Worm (Caenorhabditis elegans) whole organism, L2 larva: ENCODE data around the gene C43D7.4.

Source experiments
- C34F6.9 ChIP-seq: fragments of 150-350 bp; optimal IDR thresholded peaks from 2 replicates; lab custom pipeline; 2014; ENCODE audit warnings: missing biosample characterization, missing genetic modification characterization
- Y55F3AM.14 ChIP-seq: fragments of 200-800 bp; sonication (Bioruptor generic); optimal IDR thresholded peaks from 2 replicates; lab custom pipeline; 2018; ENCODE audit warnings: mild to moderate bottlenecking, missing genetic modification characterization, missing compliant biosample characterization
- alr-1 ChIP-seq: fragments of 150-350 bp; optimal IDR thresholded peaks from 2 replicates; lab custom pipeline; 2014; ENCODE audit warnings: missing biosample characterization, missing genetic modification characterization
- aly-2 ChIP-seq: fragments of 150-350 bp; optimal IDR thresholded peaks from 2 replicates; lab custom pipeline; 2014; ENCODE audit warnings: missing biosample characterization, missing genetic modification characterization
- blmp-1 ChIP-seq: sonication (generic microtip); optimal IDR thresholded peaks from 2 replicates; lab custom pipeline; 2017; ENCODE audit warnings: missing genetic modification characterization, mild to moderate bottlenecking, missing compliant biosample characterization, antibody characterized with exemption, moderate library complexity; ENCODE audit not compliant: insufficient read depth
- ceh-16 ChIP-seq: fragments of 150-350 bp; optimal IDR thresholded peaks from 2 replicates; lab custom pipeline; 2014; ENCODE audit warnings: missing biosample characterization, missing genetic modification characterization
- crh-2 ChIP-seq: sonication (generic microtip); optimal IDR thresholded peaks from 2 replicates; lab custom pipeline; 2017; ENCODE audit warnings: missing biosample characterization, missing genetic modification characterization
- dmd-4 ChIP-seq: sonication (generic microtip); optimal IDR thresholded peaks from 2 replicates; lab custom pipeline; 2017; ENCODE audit warnings: missing biosample characterization, missing genetic modification characterization
- egl-27 ChIP-seq: sonication (generic microtip); optimal IDR thresholded peaks from 3 replicates; lab custom pipeline; 2017; ENCODE audit warnings: missing biosample characterization, missing genetic modification reagents, missing genetic modification characterization
- gmeb-1 ChIP-seq: fragments of 150-350 bp; optimal IDR thresholded peaks from 2 replicates; lab custom pipeline; 2014; ENCODE audit warnings: missing biosample characterization, missing genetic modification characterization
- lin-13 ChIP-seq: fragments of 150-350 bp; optimal IDR thresholded peaks from 2 replicates; lab custom pipeline; 2014; ENCODE audit warnings: missing biosample characterization, missing genetic modification reagents, missing genetic modification characterization
- lin-39 ChIP-seq: fragments of 150-350 bp; optimal IDR thresholded peaks from 2 replicates; lab custom pipeline; 2014; ENCODE audit warnings: missing biosample characterization, missing genetic modification reagents, missing genetic modification characterization
- mab-5 ChIP-seq: fragments of 150-350 bp; optimal IDR thresholded peaks from 2 replicates; lab custom pipeline; 2014; ENCODE audit warnings: missing biosample characterization, missing genetic modification characterization
- nhr-10 ChIP-seq: sonication (generic microtip); optimal IDR thresholded peaks from 2 replicates; lab custom pipeline; 2017; ENCODE audit warnings: missing biosample characterization, missing genetic modification characterization
- nhr-12 ChIP-seq: fragments of 150-350 bp; optimal IDR thresholded peaks from 2 replicates; lab custom pipeline; 2014; ENCODE audit warnings: missing biosample characterization, missing genetic modification characterization
- nhr-129 ChIP-seq: fragments of 150-350 bp; optimal IDR thresholded peaks from 2 replicates; lab custom pipeline; 2014; ENCODE audit warnings: missing biosample characterization, missing genetic modification characterization
- nhr-237 ChIP-seq: fragments of 150-350 bp; optimal IDR thresholded peaks from 2 replicates; lab custom pipeline; 2014; ENCODE audit warnings: missing biosample characterization, missing genetic modification characterization
- nhr-6 ChIP-seq: fragments of 150-350 bp; optimal IDR thresholded peaks from 2 replicates; lab custom pipeline; 2014; ENCODE audit warnings: missing biosample characterization, missing genetic modification characterization
- nhr-77 ChIP-seq: fragments of 150-350 bp; optimal IDR thresholded peaks from 2 replicates; lab custom pipeline; 2014; ENCODE audit warnings: missing biosample characterization, missing genetic modification characterization
- sem-4 ChIP-seq: fragments of 150-350 bp; optimal IDR thresholded peaks from 2 replicates; lab custom pipeline; 2014; ENCODE audit warnings: missing biosample characterization, missing genetic modification reagents, missing genetic modification characterization
- sma-3 ChIP-seq: sonication (generic microtip); optimal IDR thresholded peaks from 2 replicates; lab custom pipeline; 2016; ENCODE audit warnings: missing genetic modification reagents, missing genetic modification characterization, missing compliant biosample characterization
- unc-39 ChIP-seq: fragments of 150-350 bp; optimal IDR thresholded peaks from 2 replicates; lab custom pipeline; 2014; ENCODE audit warnings: missing biosample characterization, missing genetic modification characterization
- zag-1 ChIP-seq: fragments of 150-350 bp; optimal IDR thresholded peaks from 2 replicates; lab custom pipeline; 2014; ENCODE audit warnings: missing biosample characterization, missing genetic modification characterization
- ztf-11 ChIP-seq: sonication (generic microtip); optimal IDR thresholded peaks from 2 replicates; lab custom pipeline; 2017; ENCODE audit warnings: missing biosample characterization, missing genetic modification characterization

Gene C43D7.4

ce11 chrV:19282314-19282713 is 40.0 kb downstream of the C43D7.4 start, which contains the start of gene fbxb-117 (continued):
- TF ChIP-seq alr-1 (tag; lab: Kevin White, UChicago): no peak

DNA sequence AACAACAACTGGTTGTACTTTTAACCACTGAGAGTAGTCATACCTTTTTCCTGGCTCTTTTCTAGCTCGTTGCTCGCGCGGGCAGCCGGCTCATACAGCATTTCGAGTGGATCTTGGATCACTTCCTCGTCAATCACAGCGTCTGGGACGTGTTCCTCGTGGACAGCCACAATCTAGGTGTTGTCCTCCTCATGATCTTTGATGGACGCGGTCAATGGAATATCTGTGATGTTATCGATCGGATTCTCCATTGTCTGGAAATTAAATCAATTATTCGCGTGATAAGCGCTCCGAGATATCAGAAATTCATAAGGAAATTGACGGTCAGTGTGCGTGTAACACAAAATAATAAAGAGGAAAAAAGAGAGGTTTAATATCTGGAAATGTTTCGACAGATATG is 42.4 kb downstream of the C43D7.4 start, which contains the start of gene F21D9.8:
Gene F21D9.8 (minus strand): TSS at position 101 of the 400 bp plus-strand sequence.
- TF ChIP-seq sem-4 (tag; lab: Kevin White, UChicago) (no peak), nhr-6 (tag; lab: Kevin White, UChicago) (no peak), lin-13 (GFP tag; lab: Kevin White, UChicago) (no peak)

DNA sequence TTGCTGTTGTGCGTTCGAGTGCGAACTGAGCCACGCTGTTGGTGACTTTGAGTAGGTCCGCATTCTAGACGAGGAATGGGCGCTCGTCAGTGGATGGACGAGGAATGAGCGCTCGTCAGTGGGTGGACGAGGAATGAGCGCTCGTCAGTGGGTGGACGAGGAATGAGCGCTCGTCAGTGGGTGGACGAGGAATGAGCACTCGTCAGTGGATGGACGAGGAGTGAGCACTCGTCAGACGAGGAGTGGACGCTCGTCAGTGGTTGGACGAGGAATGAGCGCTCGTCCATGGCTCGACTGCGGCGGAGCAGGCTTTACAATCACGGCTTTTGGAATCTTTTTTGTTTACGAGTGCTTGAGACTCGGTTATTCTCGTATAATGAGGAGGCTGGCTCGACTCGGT is 43.8 kb downstream of the C43D7.4 start:
- no peak for TF ChIP-seq unc-39 (tag; lab: Kevin White, UChicago)
- no peak for TF ChIP-seq gmeb-1 (tag; lab: Kevin White, UChicago)
- TF ChIP-seq nhr-77 (tag; lab: Kevin White, UChicago): no peak
- TF ChIP-seq dmd-4 (tag; lab: Kevin White, UChicago): no peak
- TF ChIP-seq egl-27 (tag; lab: Kevin White, UChicago): no peak
- no peak for TF ChIP-seq ceh-16 (tag; lab: Kevin White, UChicago)
- no peak for TF ChIP-seq mab-5 (tag; lab: Kevin White, UChicago)
- no peak for TF ChIP-seq lin-39 (tag; lab: Kevin White, UChicago)
- no peak for TF ChIP-seq Y55F3AM.14 (GFP tag; lab: Kevin White, UChicago)
- TF ChIP-seq nhr-6 (tag; lab: Kevin White, UChicago): no peak
- TF ChIP-seq zag-1 (tag; lab: Kevin White, UChicago): no peak
- no peak for TF ChIP-seq ztf-11 (tag; lab: Kevin White, UChicago)
- no peak for TF ChIP-seq nhr-12 (tag; lab: Kevin White, UChicago)

DNA sequence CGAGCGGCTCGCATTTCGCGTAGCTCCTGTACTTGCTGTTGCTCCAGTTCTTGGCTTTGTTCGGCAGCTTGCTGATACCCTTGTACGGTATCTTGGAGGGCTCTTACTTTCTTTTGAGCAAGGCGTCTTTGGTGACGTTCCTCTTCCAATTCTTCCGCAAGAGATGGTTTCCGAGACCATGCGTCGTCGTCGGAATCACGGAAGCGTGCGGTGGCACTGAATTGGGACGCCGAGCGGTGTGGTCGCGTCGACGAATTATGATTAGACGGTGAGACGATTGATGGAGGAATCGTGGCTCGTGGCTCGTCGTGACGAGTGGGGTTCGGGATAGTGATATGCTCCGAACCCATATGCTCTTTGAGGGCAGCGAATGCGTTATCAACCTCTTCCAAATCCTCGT is 45.9 kb downstream of the C43D7.4 start:
- TF ChIP-seq nhr-237 (tag; lab: Kevin White, UChicago) (no peak), blmp-1 (tag; lab: Kevin White, UChicago) (no peak), aly-2 (no peak), sma-3 (GFP tag; lab: Kevin White, UChicago) (no peak), nhr-129 (no peak), C34F6.9 (tag; lab: Kevin White, UChicago) (no peak), crh-2 (no peak), zag-1 (tag; lab: Kevin White, UChicago) (no peak), lin-39 (tag; lab: Kevin White, UChicago) (no peak), nhr-10 (tag; lab: Kevin White, UChicago) (no peak)
- TF ChIP-seq, all 48 proteins: peak for 0
